Worm (Caenorhabditis elegans) whole organism, L2 larva: ENCODE measurements around the gene srx-44.

Source experiments
- F13H6.1 ChIP-seq: sonication (generic microtip); optimal IDR thresholded peaks from 2 replicates; lab custom pipeline; 2016; ENCODE audit warnings: missing genetic modification characterization, missing compliant biosample characterization
- R02D3.7 ChIP-seq: fragments of 150-350 bp; optimal IDR thresholded peaks from 2 replicates; lab custom pipeline; 2014; ENCODE audit warnings: missing biosample characterization, missing genetic modification characterization
- Y55F3AM.14 ChIP-seq: fragments of 200-800 bp; sonication (Bioruptor generic); optimal IDR thresholded peaks from 2 replicates; lab custom pipeline; 2018; ENCODE audit warnings: mild to moderate bottlenecking, missing genetic modification characterization, missing compliant biosample characterization
- alr-1 ChIP-seq: fragments of 150-350 bp; optimal IDR thresholded peaks from 2 replicates; lab custom pipeline; 2014; ENCODE audit warnings: missing biosample characterization, missing genetic modification characterization
- aly-2 ChIP-seq: fragments of 150-350 bp; optimal IDR thresholded peaks from 2 replicates; lab custom pipeline; 2014; ENCODE audit warnings: missing biosample characterization, missing genetic modification characterization
- ama-1 ChIP-seq: fragments of 150-350 bp; optimal IDR thresholded peaks from 2 replicates; lab custom pipeline; 2018; ENCODE audit warnings: inconsistent platforms
- blmp-1 ChIP-seq: sonication (generic microtip); optimal IDR thresholded peaks from 2 replicates; lab custom pipeline; 2017; ENCODE audit warnings: missing genetic modification characterization, mild to moderate bottlenecking, missing compliant biosample characterization, antibody characterized with exemption, moderate library complexity; ENCODE audit not compliant: insufficient read depth
- ceh-16 ChIP-seq: fragments of 150-350 bp; optimal IDR thresholded peaks from 2 replicates; lab custom pipeline; 2014; ENCODE audit warnings: missing biosample characterization, missing genetic modification characterization
- ceh-82 ChIP-seq: fragments of 150-350 bp; optimal IDR thresholded peaks from 2 replicates; lab custom pipeline; 2014; ENCODE audit warnings: missing biosample characterization, missing genetic modification characterization
- crh-2 ChIP-seq: sonication (generic microtip); optimal IDR thresholded peaks from 2 replicates; lab custom pipeline; 2017; ENCODE audit warnings: missing biosample characterization, missing genetic modification characterization
- dmd-4 ChIP-seq: sonication (generic microtip); optimal IDR thresholded peaks from 2 replicates; lab custom pipeline; 2017; ENCODE audit warnings: missing biosample characterization, missing genetic modification characterization
- egl-27 ChIP-seq: sonication (generic microtip); optimal IDR thresholded peaks from 3 replicates; lab custom pipeline; 2017; ENCODE audit warnings: missing biosample characterization, missing genetic modification reagents, missing genetic modification characterization
- elt-1 ChIP-seq: fragments of 150-350 bp; optimal IDR thresholded peaks from 2 replicates; lab custom pipeline; 2014; ENCODE audit warnings: missing biosample characterization, missing genetic modification characterization
- elt-3 ChIP-seq: sonication (generic microtip); optimal IDR thresholded peaks from 2 replicates; lab custom pipeline; 2017; ENCODE audit warnings: missing biosample characterization, missing genetic modification characterization
- fos-1 ChIP-seq: fragments of 150-350 bp; optimal IDR thresholded peaks from 2 replicates; lab custom pipeline; 2014; ENCODE audit warnings: missing biosample characterization, missing genetic modification characterization
- lin-11 ChIP-seq: fragments of 150-350 bp; sonication (generic microtip); optimal IDR thresholded peaks from 2 replicates; lab custom pipeline; 2014; ENCODE audit warnings: missing biosample characterization, missing genetic modification characterization, inconsistent platforms, mixed read lengths
- lin-39 ChIP-seq: fragments of 150-350 bp; optimal IDR thresholded peaks from 2 replicates; lab custom pipeline; 2014; ENCODE audit warnings: missing biosample characterization, missing genetic modification reagents, missing genetic modification characterization
- lsy-2 ChIP-seq, 2 experiments: fragments of 150-350 bp in 1 of 2; sonication (generic microtip) in 1 of 2; optimal IDR thresholded peaks; 2 replicates each; lab custom pipeline; 2014 to 2017; ENCODE audit warnings: missing biosample characterization in 2 of 2, missing genetic modification characterization in 2 of 2
- mab-5 ChIP-seq: fragments of 150-350 bp; optimal IDR thresholded peaks from 2 replicates; lab custom pipeline; 2014; ENCODE audit warnings: missing biosample characterization, missing genetic modification characterization
- mbf-1 ChIP-seq: sonication (generic microtip); optimal IDR thresholded peaks from 2 replicates; lab custom pipeline; 2017; ENCODE audit warnings: missing biosample characterization, missing genetic modification characterization
- nhr-11 ChIP-seq: fragments of 150-350 bp; optimal IDR thresholded peaks from 2 replicates; lab custom pipeline; 2014; ENCODE audit warnings: missing biosample characterization, missing genetic modification characterization
- nhr-129 ChIP-seq: fragments of 150-350 bp; optimal IDR thresholded peaks from 2 replicates; lab custom pipeline; 2014; ENCODE audit warnings: missing biosample characterization, missing genetic modification characterization
- nhr-21 ChIP-seq: fragments of 150-350 bp; optimal IDR thresholded peaks from 2 replicates; lab custom pipeline; 2014; ENCODE audit warnings: missing biosample characterization, missing genetic modification characterization
- nhr-23 ChIP-seq: fragments of 150-350 bp; optimal IDR thresholded peaks from 2 replicates; lab custom pipeline; 2014; ENCODE audit warnings: missing biosample characterization, missing genetic modification reagents, missing genetic modification characterization
- nhr-25 ChIP-seq: fragments of 150-350 bp; sonication (generic microtip); optimal IDR thresholded peaks from 3 replicates; lab custom pipeline; 2014; ENCODE audit warnings: missing biosample characterization, missing genetic modification characterization
- nhr-6 ChIP-seq: fragments of 150-350 bp; optimal IDR thresholded peaks from 2 replicates; lab custom pipeline; 2014; ENCODE audit warnings: missing biosample characterization, missing genetic modification characterization
- nhr-77 ChIP-seq: fragments of 150-350 bp; optimal IDR thresholded peaks from 2 replicates; lab custom pipeline; 2014; ENCODE audit warnings: missing biosample characterization, missing genetic modification characterization
- skn-1 ChIP-seq: sonication (generic microtip); optimal IDR thresholded peaks from 2 replicates; lab custom pipeline; 2017; ENCODE audit warnings: missing biosample characterization, missing genetic modification characterization
- sma-3 ChIP-seq: sonication (generic microtip); optimal IDR thresholded peaks from 2 replicates; lab custom pipeline; 2016; ENCODE audit warnings: missing genetic modification reagents, missing genetic modification characterization, missing compliant biosample characterization
- sma-9 ChIP-seq, 2 experiments: fragments of 150-350 bp in 1 of 2; sonication (generic microtip) in 1 of 2; optimal IDR thresholded peaks; 2 replicates each; lab custom pipeline; 2014 to 2016; ENCODE audit warnings: missing genetic modification characterization in 2 of 2, mild to moderate bottlenecking in 1 of 2, missing biosample characterization in 1 of 2, missing compliant biosample characterization in 1 of 2, missing genetic modification reagents in 1 of 2, moderate library complexity in 1 of 2
- snpc-4 ChIP-seq: fragments of 150-350 bp; optimal IDR thresholded peaks from 2 replicates; lab custom pipeline; 2014; ENCODE audit warnings: missing biosample characterization, missing genetic modification characterization
- unc-39 ChIP-seq: fragments of 150-350 bp; optimal IDR thresholded peaks from 2 replicates; lab custom pipeline; 2014; ENCODE audit warnings: missing biosample characterization, missing genetic modification characterization
- unc-62 ChIP-seq: fragments of 150-350 bp; optimal IDR thresholded peaks from 2 replicates; lab custom pipeline; 2014; ENCODE audit warnings: missing biosample characterization, missing genetic modification reagents, missing genetic modification characterization
- zag-1 ChIP-seq: fragments of 150-350 bp; optimal IDR thresholded peaks from 2 replicates; lab custom pipeline; 2014; ENCODE audit warnings: missing biosample characterization, missing genetic modification characterization
- ztf-1 ChIP-seq: fragments of 200-800 bp; sonication (Bioruptor generic); conservative IDR thresholded peaks from 2 replicates; pipeline ENCODE4 v1.3.6; 2022; ENCODE audit warnings: missing genetic modification characterization, missing compliant biosample characterization
- ztf-4 ChIP-seq: fragments of 150-350 bp; optimal IDR thresholded peaks from 2 replicates; lab custom pipeline; 2014; ENCODE audit warnings: missing biosample characterization, missing genetic modification characterization

srx-44 gene

DNA sequence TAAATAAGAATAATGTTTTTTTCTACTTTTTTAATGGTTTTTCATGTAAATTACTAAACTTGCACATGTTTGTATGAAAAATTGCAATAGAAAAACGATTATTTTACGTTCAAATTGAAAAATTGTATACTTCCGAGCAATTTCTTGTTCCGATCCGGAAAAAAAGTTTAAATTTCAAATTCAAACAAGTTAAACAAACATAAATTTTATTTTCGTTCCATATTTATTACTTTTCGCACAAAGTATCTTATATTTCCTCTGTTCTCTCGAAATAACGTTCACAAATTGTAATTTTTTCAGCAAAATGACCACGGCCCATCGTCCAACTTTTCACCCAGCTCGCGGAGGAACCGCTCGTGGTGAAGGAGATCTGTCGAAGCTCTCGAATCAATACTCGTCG is 2.9 kb downstream of the srx-44 start, which contains the start of gene cwc-15:
Gene cwc-15, plus strand, starts transcription at position 301 of the 400 bp plus-strand sequence.
- no peak for TF ChIP-seq nhr-21
- TF ChIP-seq nhr-77 (tag; lab: Kevin White, UChicago): no peak
- TF ChIP-seq mbf-1 (tag; lab: Kevin White, UChicago): no peak
- no peak for TF ChIP-seq nhr-11
- TF ChIP-seq snpc-4 (tag; lab: Kevin White, UChicago): no peak
- TF ChIP-seq Y55F3AM.14 (GFP tag; lab: Kevin White, UChicago): no peak
- no peak for TF ChIP-seq zag-1 (tag; lab: Kevin White, UChicago)
- TF ChIP-seq unc-39 (tag; lab: Kevin White, UChicago): no peak

DNA sequence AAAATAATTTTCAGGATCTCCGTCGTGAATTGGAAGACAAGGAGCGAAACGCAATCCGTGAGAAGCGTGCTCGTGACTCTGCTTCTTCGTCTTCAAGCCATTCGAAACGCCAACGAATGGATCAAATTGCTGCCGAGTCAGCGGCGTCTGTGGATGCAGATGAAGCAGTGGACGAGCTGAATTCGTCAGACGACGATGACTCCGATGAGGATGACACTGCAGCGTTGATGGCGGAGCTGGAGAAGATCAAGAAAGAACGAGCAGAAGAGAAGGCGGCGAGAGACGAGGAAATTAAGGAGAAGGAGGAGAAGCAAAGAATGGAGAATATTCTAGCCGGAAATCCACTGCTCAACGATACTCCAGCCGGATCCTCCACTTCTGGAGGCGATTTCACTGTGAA is 3.4 kb downstream of the srx-44 start:
- TF ChIP-seq lsy-2 (tag; optimal IDR thresholded peaks at IDR 0.05; lab: Kevin White, UChicago): no peak
- TF ChIP-seq F13H6.1 (tag; lab: Kevin White, UChicago): no peak
- TF ChIP-seq ama-1 (lab: Kevin White, UChicago): no peak
- no peak for TF ChIP-seq nhr-21
- no peak for TF ChIP-seq aly-2 (tag; lab: Kevin White, UChicago)
- no peak for TF ChIP-seq elt-3 (tag; lab: Kevin White, UChicago)
- no peak for TF ChIP-seq nhr-25 (tag; lab: Kevin White, UChicago)
- TF ChIP-seq alr-1: no peak
- TF ChIP-seq unc-62 (GFP tag; lab: Kevin White, UChicago): no peak
- TF ChIP-seq crh-2: no peak
- TF ChIP-seq lin-11 (tag; lab: Kevin White, UChicago): no peak
- no peak for TF ChIP-seq nhr-129 (tag; lab: Kevin White, UChicago)
- no peak for TF ChIP-seq R02D3.7 (tag; lab: Kevin White, UChicago)
- no peak for TF ChIP-seq egl-27 (tag; lab: Kevin White, UChicago)
- TF ChIP-seq zag-1 (tag; lab: Kevin White, UChicago): no peak
- no peak for TF ChIP-seq fos-1 (tag; lab: Kevin White, UChicago)
- no peak for TF ChIP-seq blmp-1 (tag; lab: Kevin White, UChicago)
- no peak for TF ChIP-seq Y55F3AM.14 (GFP tag; lab: Kevin White, UChicago)

DNA sequence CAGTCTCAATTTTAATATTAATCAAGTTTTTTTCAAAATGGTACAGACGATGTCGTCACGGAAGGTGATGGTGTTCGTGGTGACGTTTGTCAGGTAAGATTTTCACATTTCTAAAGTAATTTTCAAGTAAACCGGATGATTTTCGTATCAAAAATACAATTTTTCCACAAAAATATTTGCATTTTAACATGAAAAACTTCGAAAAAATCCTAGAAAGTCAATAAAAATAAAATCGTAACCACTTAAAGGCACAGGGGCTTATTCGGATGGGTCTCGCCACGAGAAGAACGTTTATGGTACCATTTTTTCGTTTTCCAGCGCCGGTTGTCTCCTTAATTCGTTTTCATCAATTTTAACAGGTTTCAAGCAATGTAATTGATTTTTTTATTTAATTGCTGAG is 4.2 kb downstream of the srx-44 start, which contains the start of gene T10C6.6:
Gene T10C6.6, plus strand, starts transcription at position 27 of the 400 bp plus-strand sequence.
- TF ChIP-seq fos-1 (tag; lab: Kevin White, UChicago): no peak
- no peak for TF ChIP-seq zag-1 (tag; lab: Kevin White, UChicago)
- TF ChIP-seq nhr-6 (tag; lab: Kevin White, UChicago): no peak
- TF ChIP-seq egl-27 (tag; lab: Kevin White, UChicago): no peak
- TF ChIP-seq nhr-23: no peak
- TF ChIP-seq mab-5 (tag; lab: Kevin White, UChicago): no peak
- no peak for TF ChIP-seq R02D3.7 (tag; lab: Kevin White, UChicago)
- no peak for TF ChIP-seq sma-9 (GFP tag; optimal IDR thresholded peaks at IDR 0.05; lab: Kevin White, UChicago)
- no peak for TF ChIP-seq sma-9 (tag; optimal IDR thresholded peaks at IDR 0.05; lab: Kevin White, UChicago)
- no peak for TF ChIP-seq dmd-4 (tag; lab: Kevin White, UChicago)
- no peak for TF ChIP-seq nhr-25 (tag; lab: Kevin White, UChicago)
- no peak for TF ChIP-seq nhr-77 (tag; lab: Kevin White, UChicago)
- TF ChIP-seq skn-1 (tag; lab: Kevin White, UChicago): no peak
- TF ChIP-seq ztf-1: no peak
- no peak for TF ChIP-seq ztf-4 (tag; lab: Kevin White, UChicago)
- TF ChIP-seq, all 48 proteins: peak for 0

DNA sequence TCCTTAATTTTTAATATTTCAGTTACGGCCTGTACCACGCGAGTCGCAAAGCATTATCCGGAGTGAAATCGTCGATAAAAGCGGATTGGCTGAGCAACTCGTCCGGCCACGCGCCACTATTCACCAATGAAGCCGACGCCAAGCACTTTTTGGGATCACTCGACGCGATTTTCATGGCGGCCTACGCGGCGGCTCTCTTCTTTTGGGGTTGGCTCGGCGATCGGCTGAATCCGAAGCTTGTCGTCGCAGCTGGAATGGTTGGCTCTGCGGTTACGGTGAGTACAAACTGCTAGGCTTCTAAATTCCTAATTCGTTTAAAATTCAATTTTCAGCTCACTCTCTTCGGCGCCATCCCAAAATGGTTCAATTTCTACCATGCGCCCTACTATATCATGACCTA is 4.8 kb downstream of the srx-44 start:
- TF ChIP-seq dmd-4 (tag; lab: Kevin White, UChicago) (no peak), F13H6.1 (tag; lab: Kevin White, UChicago) (no peak), aly-2 (tag; lab: Kevin White, UChicago) (no peak), nhr-25 (tag; lab: Kevin White, UChicago) (no peak), lin-39 (tag; lab: Kevin White, UChicago) (no peak), elt-3 (tag; lab: Kevin White, UChicago) (no peak), sma-3 (no peak), ztf-4 (tag; lab: Kevin White, UChicago) (no peak), snpc-4 (tag; lab: Kevin White, UChicago) (no peak), ceh-16 (tag; lab: Kevin White, UChicago) (no peak), elt-1 (tag; lab: Kevin White, UChicago) (no peak), ceh-82 (tag; lab: Kevin White, UChicago) (no peak), lin-11 (tag; lab: Kevin White, UChicago) (no peak), Y55F3AM.14 (GFP tag; lab: Kevin White, UChicago) (no peak), sma-9 (GFP tag; optimal IDR thresholded peaks at IDR 0.05; lab: Kevin White, UChicago) (no peak), sma-9 (tag; optimal IDR thresholded peaks at IDR 0.05; lab: Kevin White, UChicago) (no peak)
